Worm (Caenorhabditis elegans) whole organism, L4 larva: ENCODE data around the gene clh-6.

Experiments used
- F26F4.8 ChIP-seq: fragments of 200-800 bp; sonication (Bioruptor generic); conservative IDR thresholded peaks from 2 replicates; pipeline ENCODE4 v1.3.6; 2022; ENCODE audit warnings: missing genetic modification characterization, missing compliant biosample characterization
- ZK546.5 ChIP-seq, 2 experiments: sonication (generic microtip); optimal IDR thresholded peaks; 2 replicates each; lab custom pipeline; 2017; ENCODE audit warnings: missing biosample characterization in 2 of 2, missing genetic modification characterization in 2 of 2
- aha-1 ChIP-seq: fragments of 150-350 bp; peaks from one replicate; lab custom pipeline; 2014; ENCODE audit warnings: missing biosample characterization, missing genetic modification characterization
- dve-1 ChIP-seq: sonication (generic microtip); optimal IDR thresholded peaks from 2 replicates; lab custom pipeline; 2017; ENCODE audit warnings: antibody characterized with exemption, mild to moderate bottlenecking, missing genetic modification characterization, missing compliant biosample characterization; ENCODE audit not compliant: insufficient read depth
- egl-27 ChIP-seq: sonication (generic microtip); optimal IDR thresholded peaks from 3 replicates; lab custom pipeline; 2017; ENCODE audit warnings: missing biosample characterization, missing genetic modification reagents, missing genetic modification characterization
- lim-7 ChIP-seq: fragments of 200-800 bp; sonication (Bioruptor generic); IDR thresholded peaks from 2 replicates; pipeline ENCODE4 v1.3.6; 2022; ENCODE audit warnings: missing genetic modification characterization, missing compliant biosample characterization
- lin-13 ChIP-seq: fragments of 150-350 bp; optimal IDR thresholded peaks from 2 replicates; lab custom pipeline; 2014; ENCODE audit warnings: missing biosample characterization, missing genetic modification reagents, missing genetic modification characterization
- nhr-77 ChIP-seq: fragments of 150-350 bp; optimal IDR thresholded peaks from 2 replicates; lab custom pipeline; 2014; ENCODE audit warnings: missing biosample characterization, missing genetic modification characterization
- tra-1 ChIP-seq: fragments of 200-800 bp; sonication (Bioruptor generic); IDR thresholded peaks from 2 replicates; pipeline ENCODE4 v1.3.6; 2022; ENCODE audit warnings: missing genetic modification reagents, missing genetic modification characterization, missing compliant biosample characterization
- unc-39 ChIP-seq: sonication (generic microtip); optimal IDR thresholded peaks from 2 replicates; lab custom pipeline; 2017; ENCODE audit warnings: missing biosample characterization, missing genetic modification characterization
- unc-62 ChIP-seq, 3 experiments: fragments of 150-350 bp in 1 of 3; sonication (generic microtip); optimal IDR thresholded peaks in 2 of 3; peaks in 1 of 3; 1 replicate in 1 of 3; 2 replicates in 2 of 3; lab custom pipeline; 2014 to 2017; ENCODE audit warnings: missing biosample characterization in 3 of 3, missing genetic modification characterization in 3 of 3, missing genetic modification reagents in 3 of 3, missing genotype in 1 of 3

DNA sequence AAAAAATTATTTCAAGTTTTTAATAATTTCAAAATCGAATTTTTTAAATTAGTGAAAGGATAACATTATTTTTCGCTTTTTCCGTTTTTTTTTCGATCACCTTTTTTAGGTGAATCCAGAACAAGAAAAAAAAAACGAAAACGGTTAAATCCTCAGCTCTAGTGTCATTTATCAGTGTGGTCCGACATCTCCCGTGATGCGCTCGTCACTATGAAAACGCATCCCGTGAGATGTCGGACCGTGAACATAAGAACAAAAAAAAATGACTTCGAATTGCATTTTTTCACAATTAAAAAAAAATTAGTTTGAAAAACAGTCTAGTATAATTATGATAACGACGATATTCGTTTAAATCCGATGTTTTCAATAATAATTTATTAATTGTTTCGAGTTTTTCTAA is 15.4 kb downstream of the clh-6 start:
- no peak for TF ChIP-seq aha-1 (tag; lab: Kevin White, UChicago)
- no peak for TF ChIP-seq lin-13 (GFP tag; lab: Kevin White, UChicago)
- TF ChIP-seq egl-27, result no peak
- TF ChIP-seq lim-7 (GFP tag; lab: Robert Waterston, UW), result no peak
- TF ChIP-seq unc-62 (GFP tag; optimal IDR thresholded peaks at IDR 0.05 in 1 of 2; lab: Kevin White, UChicago), result no peak
- no peak for TF ChIP-seq unc-62 (tag; optimal IDR thresholded peaks at IDR 0.05; lab: Kevin White, UChicago)
- no peak for TF ChIP-seq tra-1 (GFP tag; lab: Robert Waterston, UW)
- no peak for TF ChIP-seq nhr-77 (tag; lab: Kevin White, UChicago)
- no peak for TF ChIP-seq dve-1 (tag; lab: Kevin White, UChicago)
- no peak for TF ChIP-seq unc-39 (tag; lab: Kevin White, UChicago)
- TF ChIP-seq F26F4.8 (GFP tag; lab: Robert Waterston, UW), result no peak
- no peak for TF ChIP-seq ZK546.5 (tag; optimal IDR thresholded peaks at IDR 0.05; lab: Kevin White, UChicago)
